Worm (Caenorhabditis elegans): ENCODE results near the gene C49C8.5.

DNA sequence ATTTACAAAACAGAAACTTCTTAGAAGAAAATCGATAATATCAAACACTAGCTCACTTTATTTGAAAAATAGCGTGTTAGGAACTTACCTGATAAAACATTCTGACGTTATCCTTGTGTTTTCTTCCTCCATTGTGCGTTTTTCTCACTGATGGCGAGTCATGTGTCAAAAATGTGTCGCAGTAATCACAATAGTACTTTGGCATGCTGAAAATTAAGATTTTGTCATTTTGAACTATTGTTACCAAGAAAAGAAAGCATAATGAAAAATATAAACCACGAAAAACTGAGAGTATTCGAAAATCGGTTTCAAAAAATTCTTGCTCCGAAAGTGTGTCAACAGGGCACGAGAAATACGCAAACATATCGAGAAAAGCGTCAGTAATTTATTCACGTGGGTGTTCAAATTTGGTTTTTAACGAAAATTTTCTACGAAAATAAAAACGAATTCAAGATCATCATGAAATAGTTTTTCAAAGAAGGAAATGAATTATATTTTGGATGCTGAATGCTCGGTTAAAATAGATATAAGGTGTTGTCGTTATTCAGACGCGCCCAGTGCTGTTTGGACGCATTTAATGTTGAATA is 34.2 kb upstream of the C49C8.5 start, which contains the start of gene snrp-3:
- TF ChIP-seq him-1 (tag; optimal IDR thresholded peaks at IDR 0.05) (no peak), W03F9.2 (tag; optimal IDR thresholded peaks at IDR 0.05) (peak; percentile 85)

Data from whole organism, L4/young adult.